Worm (Caenorhabditis elegans) whole organism, L2 larva: ENCODE data around the gene cal-8.

Experiments
- C34F6.9 ChIP-seq: fragments of 150-350 bp; optimal IDR thresholded peaks from 2 replicates; lab custom pipeline; 2014; ENCODE audit warnings: missing biosample characterization, missing genetic modification characterization
- F13H6.1 ChIP-seq: sonication (generic microtip); optimal IDR thresholded peaks from 2 replicates; lab custom pipeline; 2016; ENCODE audit warnings: missing genetic modification characterization, missing compliant biosample characterization
- Y55F3AM.14 ChIP-seq: fragments of 200-800 bp; sonication (Bioruptor generic); optimal IDR thresholded peaks from 2 replicates; lab custom pipeline; 2018; ENCODE audit warnings: mild to moderate bottlenecking, missing genetic modification characterization, missing compliant biosample characterization
- ZK546.5 ChIP-seq: sonication (generic microtip); optimal IDR thresholded peaks from 2 replicates; lab custom pipeline; 2017; ENCODE audit warnings: missing biosample characterization, missing genetic modification characterization
- alr-1 ChIP-seq: fragments of 150-350 bp; optimal IDR thresholded peaks from 2 replicates; lab custom pipeline; 2014; ENCODE audit warnings: missing biosample characterization, missing genetic modification characterization
- ama-1 ChIP-seq: fragments of 150-350 bp; optimal IDR thresholded peaks from 2 replicates; lab custom pipeline; 2018; ENCODE audit warnings: inconsistent platforms
- blmp-1 ChIP-seq: sonication (generic microtip); optimal IDR thresholded peaks from 2 replicates; lab custom pipeline; 2017; ENCODE audit warnings: missing genetic modification characterization, mild to moderate bottlenecking, missing compliant biosample characterization, antibody characterized with exemption, moderate library complexity; ENCODE audit not compliant: insufficient read depth
- ceh-82 ChIP-seq: fragments of 150-350 bp; optimal IDR thresholded peaks from 2 replicates; lab custom pipeline; 2014; ENCODE audit warnings: missing biosample characterization, missing genetic modification characterization
- dmd-4 ChIP-seq: sonication (generic microtip); optimal IDR thresholded peaks from 2 replicates; lab custom pipeline; 2017; ENCODE audit warnings: missing biosample characterization, missing genetic modification characterization
- egl-27 ChIP-seq: sonication (generic microtip); optimal IDR thresholded peaks from 3 replicates; lab custom pipeline; 2017; ENCODE audit warnings: missing biosample characterization, missing genetic modification reagents, missing genetic modification characterization
- elt-1 ChIP-seq: fragments of 150-350 bp; optimal IDR thresholded peaks from 2 replicates; lab custom pipeline; 2014; ENCODE audit warnings: missing biosample characterization, missing genetic modification characterization
- elt-3 ChIP-seq: sonication (generic microtip); optimal IDR thresholded peaks from 2 replicates; lab custom pipeline; 2017; ENCODE audit warnings: missing biosample characterization, missing genetic modification characterization
- fos-1 ChIP-seq: fragments of 150-350 bp; optimal IDR thresholded peaks from 2 replicates; lab custom pipeline; 2014; ENCODE audit warnings: missing biosample characterization, missing genetic modification characterization
- lin-11 ChIP-seq: fragments of 150-350 bp; sonication (generic microtip); optimal IDR thresholded peaks from 2 replicates; lab custom pipeline; 2014; ENCODE audit warnings: missing biosample characterization, missing genetic modification characterization, inconsistent platforms, mixed read lengths
- lin-13 ChIP-seq: fragments of 150-350 bp; optimal IDR thresholded peaks from 2 replicates; lab custom pipeline; 2014; ENCODE audit warnings: missing biosample characterization, missing genetic modification reagents, missing genetic modification characterization
- lin-39 ChIP-seq: fragments of 150-350 bp; optimal IDR thresholded peaks from 2 replicates; lab custom pipeline; 2014; ENCODE audit warnings: missing biosample characterization, missing genetic modification reagents, missing genetic modification characterization
- lsy-2 ChIP-seq, 2 experiments: fragments of 150-350 bp in 1 of 2; sonication (generic microtip) in 1 of 2; optimal IDR thresholded peaks; 2 replicates each; lab custom pipeline; 2014 to 2017; ENCODE audit warnings: missing biosample characterization in 2 of 2, missing genetic modification characterization in 2 of 2
- mab-5 ChIP-seq: fragments of 150-350 bp; optimal IDR thresholded peaks from 2 replicates; lab custom pipeline; 2014; ENCODE audit warnings: missing biosample characterization, missing genetic modification characterization
- mbf-1 ChIP-seq: sonication (generic microtip); optimal IDR thresholded peaks from 2 replicates; lab custom pipeline; 2017; ENCODE audit warnings: missing biosample characterization, missing genetic modification characterization
- nhr-10 ChIP-seq: sonication (generic microtip); optimal IDR thresholded peaks from 2 replicates; lab custom pipeline; 2017; ENCODE audit warnings: missing biosample characterization, missing genetic modification characterization
- nhr-12 ChIP-seq: fragments of 150-350 bp; optimal IDR thresholded peaks from 2 replicates; lab custom pipeline; 2014; ENCODE audit warnings: missing biosample characterization, missing genetic modification characterization
- nhr-129 ChIP-seq: fragments of 150-350 bp; optimal IDR thresholded peaks from 2 replicates; lab custom pipeline; 2014; ENCODE audit warnings: missing biosample characterization, missing genetic modification characterization
- nhr-21 ChIP-seq: fragments of 150-350 bp; optimal IDR thresholded peaks from 2 replicates; lab custom pipeline; 2014; ENCODE audit warnings: missing biosample characterization, missing genetic modification characterization
- nhr-23 ChIP-seq: fragments of 150-350 bp; optimal IDR thresholded peaks from 2 replicates; lab custom pipeline; 2014; ENCODE audit warnings: missing biosample characterization, missing genetic modification reagents, missing genetic modification characterization
- nhr-237 ChIP-seq: fragments of 150-350 bp; optimal IDR thresholded peaks from 2 replicates; lab custom pipeline; 2014; ENCODE audit warnings: missing biosample characterization, missing genetic modification characterization
- nhr-25 ChIP-seq: fragments of 150-350 bp; sonication (generic microtip); optimal IDR thresholded peaks from 3 replicates; lab custom pipeline; 2014; ENCODE audit warnings: missing biosample characterization, missing genetic modification characterization
- nhr-6 ChIP-seq: fragments of 150-350 bp; optimal IDR thresholded peaks from 2 replicates; lab custom pipeline; 2014; ENCODE audit warnings: missing biosample characterization, missing genetic modification characterization
- nhr-77 ChIP-seq: fragments of 150-350 bp; optimal IDR thresholded peaks from 2 replicates; lab custom pipeline; 2014; ENCODE audit warnings: missing biosample characterization, missing genetic modification characterization
- peb-1 ChIP-seq: fragments of 150-350 bp; optimal IDR thresholded peaks from 2 replicates; lab custom pipeline; 2014; ENCODE audit warnings: missing biosample characterization, missing genetic modification characterization
- skn-1 ChIP-seq: sonication (generic microtip); optimal IDR thresholded peaks from 2 replicates; lab custom pipeline; 2017; ENCODE audit warnings: missing biosample characterization, missing genetic modification characterization
- sma-3 ChIP-seq: sonication (generic microtip); optimal IDR thresholded peaks from 2 replicates; lab custom pipeline; 2016; ENCODE audit warnings: missing genetic modification reagents, missing genetic modification characterization, missing compliant biosample characterization
- sma-9 ChIP-seq, 2 experiments: fragments of 150-350 bp in 1 of 2; sonication (generic microtip) in 1 of 2; optimal IDR thresholded peaks; 2 replicates each; lab custom pipeline; 2014 to 2016; ENCODE audit warnings: missing genetic modification characterization in 2 of 2, mild to moderate bottlenecking in 1 of 2, missing biosample characterization in 1 of 2, missing compliant biosample characterization in 1 of 2, missing genetic modification reagents in 1 of 2, moderate library complexity in 1 of 2
- unc-62 ChIP-seq: fragments of 150-350 bp; optimal IDR thresholded peaks from 2 replicates; lab custom pipeline; 2014; ENCODE audit warnings: missing biosample characterization, missing genetic modification reagents, missing genetic modification characterization
- ztf-4 ChIP-seq: fragments of 150-350 bp; optimal IDR thresholded peaks from 2 replicates; lab custom pipeline; 2014; ENCODE audit warnings: missing biosample characterization, missing genetic modification characterization

The cal-8 gene

DNA sequence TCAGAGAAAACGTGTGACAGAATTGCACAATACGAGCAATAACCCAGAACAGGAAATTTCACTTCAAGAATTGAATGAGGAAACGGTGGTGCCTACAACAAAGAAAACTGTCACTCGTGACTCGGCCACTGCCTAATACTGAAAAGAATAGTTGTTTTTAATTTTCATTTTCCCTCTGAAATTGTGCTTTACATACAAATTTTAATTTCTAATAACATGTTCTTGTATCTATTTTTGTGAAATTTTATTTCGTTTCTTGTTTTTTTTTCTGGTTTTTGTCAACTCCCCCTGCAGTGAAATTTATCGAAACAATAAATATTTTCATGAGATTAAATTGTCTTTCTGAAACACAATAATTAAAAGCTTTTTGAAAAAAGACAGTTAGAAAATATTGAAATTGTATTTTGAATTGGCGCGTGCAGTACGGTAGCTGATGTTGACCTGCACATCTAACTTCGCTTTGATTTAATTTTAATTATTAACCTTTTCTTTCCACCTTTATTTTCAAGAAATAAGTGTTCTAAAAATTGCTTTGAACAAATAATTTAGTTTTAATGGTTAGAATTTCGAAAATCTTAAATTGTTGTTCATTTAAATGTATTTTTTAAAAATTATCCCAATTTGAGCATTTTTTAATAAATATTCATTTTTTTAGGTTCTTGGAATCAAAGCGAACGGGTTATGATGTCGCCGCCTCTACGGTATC lies 26.0 kb downstream of the cal-8 start, which contains the start of gene daz-1:
Gene daz-1 (plus strand): TSS at position 656 of the 706 bp plus-strand sequence.
- TF ChIP-seq lin-13 (GFP tag; lab: Kevin White, UChicago) (no peak), nhr-25 (tag; lab: Kevin White, UChicago) (no peak), nhr-6 (tag; lab: Kevin White, UChicago) (no peak), unc-62 (no peak), fos-1 (tag; lab: Kevin White, UChicago) (no peak), skn-1 (tag; lab: Kevin White, UChicago) (no peak), nhr-12 (tag; lab: Kevin White, UChicago) (no peak), dmd-4 (tag; lab: Kevin White, UChicago) (no peak), F13H6.1 (no peak), nhr-10 (no peak), nhr-21 (tag; lab: Kevin White, UChicago) (no peak), egl-27 (tag; lab: Kevin White, UChicago) (no peak), sma-3 (GFP tag; lab: Kevin White, UChicago) (no peak), elt-1 (no peak), blmp-1 (tag; lab: Kevin White, UChicago) (no peak), nhr-23 (tag; lab: Kevin White, UChicago) (no peak), lsy-2 (tag; optimal IDR thresholded peaks at IDR 0.05; lab: Kevin White, UChicago) (no peak), C34F6.9 (tag; lab: Kevin White, UChicago) (no peak)

DNA sequence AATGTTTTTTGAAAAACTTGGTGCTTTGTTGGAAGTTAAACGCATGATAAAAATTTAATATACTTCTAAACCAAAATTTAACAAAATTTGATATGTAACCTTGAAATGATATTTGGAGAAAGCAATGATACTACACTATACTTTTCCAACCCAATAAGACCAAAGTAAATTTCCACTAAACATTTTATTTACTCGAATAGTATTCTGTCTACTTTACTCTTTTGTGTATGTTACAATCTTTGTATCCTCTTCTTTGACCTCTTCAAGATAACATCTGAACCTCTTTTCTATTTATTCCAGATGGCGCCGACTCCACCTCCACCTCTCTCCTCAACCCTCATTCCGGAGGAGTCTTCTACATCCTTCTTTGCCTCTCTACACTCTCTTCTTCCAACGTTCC lies 28.3 kb downstream of the cal-8 start, which contains the start of gene dhs-5:
Gene dhs-5 (plus strand): TSS at position 301 of the 400 bp plus-strand sequence.
- no peak for TF ChIP-seq nhr-77 (tag; lab: Kevin White, UChicago)
- TF ChIP-seq ama-1 (lab: Kevin White, UChicago) = no peak
- TF ChIP-seq nhr-25 (tag; lab: Kevin White, UChicago) = no peak
- TF ChIP-seq, all 48 proteins: peak for 0

DNA sequence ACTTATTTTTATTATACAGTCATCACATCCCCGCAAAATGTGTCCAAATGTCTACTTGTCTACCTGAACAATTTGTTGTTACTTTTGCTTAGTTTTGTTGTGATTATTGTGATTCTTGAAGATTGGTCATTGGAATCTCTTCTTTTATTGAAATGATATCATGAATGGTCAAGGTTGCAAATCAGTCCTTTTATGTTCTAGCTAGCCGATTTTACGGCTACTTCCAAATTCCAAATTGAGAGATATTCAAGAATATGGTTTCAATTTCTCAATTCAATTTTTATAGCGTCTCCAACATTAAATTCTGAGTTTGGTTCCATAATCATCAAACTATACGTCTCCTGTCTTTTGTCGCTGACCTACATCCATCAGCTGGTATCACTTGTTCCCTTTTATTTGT lies 30.6 kb downstream of the cal-8 start:
- no peak for TF ChIP-seq ztf-4 (tag; lab: Kevin White, UChicago)

DNA sequence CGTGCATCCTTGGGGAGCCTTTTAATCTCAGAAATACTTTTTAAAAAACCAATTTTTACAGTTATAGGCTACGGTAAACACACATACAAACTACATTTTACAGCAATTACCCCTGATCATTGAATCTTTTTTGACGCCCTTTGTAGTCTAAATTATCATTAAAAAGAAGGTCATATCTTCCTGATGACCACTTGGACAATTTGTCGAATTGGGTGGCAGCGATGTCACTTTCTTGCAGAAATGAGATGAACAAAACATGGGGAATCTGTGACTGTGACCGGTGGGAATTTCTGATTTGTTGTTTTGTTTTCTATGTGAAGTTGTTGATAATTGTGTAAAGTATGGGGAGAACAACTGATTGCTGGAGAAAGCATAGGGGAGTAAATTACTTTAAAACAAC lies 32.2 kb downstream of the cal-8 start:
- TF ChIP-seq sma-3 (GFP tag; lab: Kevin White, UChicago) = peak; percentile 56
- TF ChIP-seq ZK546.5 (tag; lab: Kevin White, UChicago) = no peak
- no peak for TF ChIP-seq mbf-1 (tag; lab: Kevin White, UChicago)

DNA sequence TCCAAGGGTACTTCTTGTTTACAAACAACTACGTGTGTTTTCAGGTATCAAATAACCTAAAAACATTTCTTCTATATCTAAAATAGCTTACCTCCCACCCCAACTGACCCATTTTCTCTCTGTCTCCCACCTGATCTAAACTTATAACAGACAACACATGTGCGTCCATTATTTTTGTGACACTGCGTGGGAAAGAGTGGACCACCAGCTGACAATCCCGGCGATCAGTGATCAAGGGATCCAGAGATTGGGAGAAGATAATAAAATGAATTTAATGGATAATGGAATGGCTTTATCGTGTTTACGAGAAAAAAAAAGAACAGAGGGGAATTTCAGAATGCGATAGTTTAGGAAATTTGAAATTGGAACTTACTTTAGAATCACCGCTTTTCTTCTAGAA lies 32.6 kb downstream of the cal-8 start:
- TF ChIP-seq nhr-129 (no peak), C34F6.9 (tag; lab: Kevin White, UChicago) (no peak), mab-5 (tag; lab: Kevin White, UChicago) (no peak), ZK546.5 (tag; lab: Kevin White, UChicago) (no peak), blmp-1 (tag; lab: Kevin White, UChicago) (no peak), elt-3 (tag; lab: Kevin White, UChicago) (no peak), F13H6.1 (peak; percentile 52), Y55F3AM.14 (GFP tag; lab: Kevin White, UChicago) (no peak), alr-1 (tag; lab: Kevin White, UChicago) (no peak), sma-3 (GFP tag; lab: Kevin White, UChicago) (no peak), nhr-237 (tag; lab: Kevin White, UChicago) (no peak), lin-11 (tag; lab: Kevin White, UChicago) (no peak), ceh-82 (tag; lab: Kevin White, UChicago) (no peak), lin-39 (tag; lab: Kevin White, UChicago) (no peak), peb-1 (no peak), nhr-23 (tag; lab: Kevin White, UChicago) (no peak), fos-1 (tag; lab: Kevin White, UChicago) (no peak), sma-9 (GFP tag; optimal IDR thresholded peaks at IDR 0.05; lab: Kevin White, UChicago) (peak; percentile 60), sma-9 (tag; optimal IDR thresholded peaks at IDR 0.05; lab: Kevin White, UChicago) (no peak)
